Worm (Caenorhabditis elegans) whole organism, L3 larva: ENCODE data around the gene pdf-1.
A peak's percentile ranks its signal among the peaks of the same experiment; 100 is the strongest.

Experiments used
- ama-1 ChIP-seq: fragments of 150-350 bp; optimal IDR thresholded peaks from 2 replicates; lab custom pipeline; 2018
- ceh-16 ChIP-seq: sonication (generic microtip); optimal IDR thresholded peaks from 2 replicates; lab custom pipeline; 2017; ENCODE audit warnings: missing biosample characterization, missing genetic modification characterization
- ceh-28 ChIP-seq: fragments of 150-350 bp; optimal IDR thresholded peaks from 2 replicates; lab custom pipeline; 2014; ENCODE audit warnings: missing biosample characterization, missing genetic modification reagents, missing genetic modification characterization
- egl-5 ChIP-seq: fragments of 150-350 bp; optimal IDR thresholded peaks from 2 replicates; lab custom pipeline; 2017; ENCODE audit warnings: missing biosample characterization, missing genetic modification reagents, missing genetic modification characterization, inconsistent platforms
- elt-1 ChIP-seq: fragments of 150-350 bp; optimal IDR thresholded peaks from 2 replicates; lab custom pipeline; 2014; ENCODE audit warnings: missing biosample characterization, missing genetic modification characterization
- elt-2 ChIP-seq: sonication (generic microtip); optimal IDR thresholded peaks from 2 replicates; lab custom pipeline; 2016; ENCODE audit warnings: missing genetic modification reagents, mild to moderate bottlenecking, missing genetic modification characterization, missing compliant biosample characterization
- elt-3 ChIP-seq, 3 experiments: fragments of 150-350 bp in 1 of 3; sonication (generic microtip) in 2 of 3; optimal IDR thresholded peaks; 2 replicates in 2 of 3; 4 replicates in 1 of 3; lab custom pipeline; 2014 to 2017; ENCODE audit warnings: missing biosample characterization in 3 of 3, missing genetic modification characterization in 3 of 3
- eor-1 ChIP-seq, 2 experiments: fragments of 150-350 bp; optimal IDR thresholded peaks; 2 replicates each; lab custom pipeline; 2014 to 2018; ENCODE audit warnings: missing biosample characterization in 2 of 2, missing genetic modification characterization in 2 of 2
- hmg-11 ChIP-seq: sonication (generic microtip); optimal IDR thresholded peaks from 2 replicates; lab custom pipeline; 2016; ENCODE audit warnings: missing genetic modification characterization, missing compliant biosample characterization
- jun-1 ChIP-seq: fragments of 150-350 bp; optimal IDR thresholded peaks from 2 replicates; lab custom pipeline; 2014; ENCODE audit warnings: missing biosample characterization, missing genetic modification reagents, missing genetic modification characterization
- lin-15B ChIP-seq: fragments of 150-350 bp; optimal IDR thresholded peaks from 2 replicates; lab custom pipeline; 2014; ENCODE audit warnings: missing biosample characterization, missing genetic modification characterization
- lin-39 ChIP-seq: fragments of 150-350 bp; optimal IDR thresholded peaks from 2 replicates; lab custom pipeline; 2018; ENCODE audit warnings: missing biosample characterization, missing genetic modification reagents, missing genetic modification characterization
- lsy-12 ChIP-seq: sonication (generic microtip); optimal IDR thresholded peaks from 2 replicates; lab custom pipeline; 2016; ENCODE audit warnings: mild to moderate bottlenecking, missing genetic modification characterization, missing compliant biosample characterization
- mdl-1 ChIP-seq: fragments of 150-350 bp; optimal IDR thresholded peaks from 2 replicates; lab custom pipeline; 2014; ENCODE audit warnings: missing biosample characterization, missing genetic modification characterization
- nfya-1 ChIP-seq: sonication (generic microtip); optimal IDR thresholded peaks from 2 replicates; lab custom pipeline; 2017; ENCODE audit warnings: missing genetic modification characterization, mild to moderate bottlenecking, missing compliant biosample characterization, antibody characterized with exemption, moderate library complexity; ENCODE audit not compliant: insufficient read depth
- nhr-12 ChIP-seq: fragments of 150-350 bp; optimal IDR thresholded peaks from 2 replicates; lab custom pipeline; 2014; ENCODE audit warnings: missing biosample characterization, missing genetic modification characterization
- nhr-23 ChIP-seq: fragments of 150-350 bp; optimal IDR thresholded peaks from 2 replicates; lab custom pipeline; 2014; ENCODE audit warnings: missing biosample characterization, missing genetic modification reagents, missing genetic modification characterization
- nhr-237 ChIP-seq: fragments of 150-350 bp; optimal IDR thresholded peaks from 2 replicates; lab custom pipeline; 2014; ENCODE audit warnings: missing biosample characterization, missing genetic modification characterization
- nhr-25 ChIP-seq: sonication (generic microtip); optimal IDR thresholded peaks from 2 replicates; lab custom pipeline; 2017; ENCODE audit warnings: missing biosample characterization, missing genetic modification characterization
- nhr-43 ChIP-seq: sonication (generic microtip); optimal IDR thresholded peaks from 2 replicates; lab custom pipeline; 2016; ENCODE audit warnings: mild to moderate bottlenecking, missing genetic modification characterization, missing compliant biosample characterization; ENCODE audit not compliant: poor library complexity, severe bottlenecking
- pha-4 ChIP-seq: fragments of 150-350 bp; optimal IDR thresholded peaks from 2 replicates; lab custom pipeline; 2014; ENCODE audit warnings: missing biosample characterization, missing genetic modification reagents, missing genetic modification characterization
- pqm-1 ChIP-seq: fragments of 150-350 bp; optimal IDR thresholded peaks from 2 replicates; lab custom pipeline; 2017; ENCODE audit warnings: missing biosample characterization, missing genetic modification characterization, inconsistent platforms
- sea-2 ChIP-seq: fragments of 150-350 bp; sonication (generic microtip); optimal IDR thresholded peaks from 4 replicates; lab custom pipeline; 2014; ENCODE audit warnings: missing biosample characterization, missing genetic modification reagents, missing genetic modification characterization
- skn-1 ChIP-seq: fragments of 150-350 bp; optimal IDR thresholded peaks from 2 replicates; lab custom pipeline; 2014; ENCODE audit warnings: missing biosample characterization, missing genetic modification characterization
- snpc-4 ChIP-seq: fragments of 150-350 bp; optimal IDR thresholded peaks from 2 replicates; lab custom pipeline; 2014; ENCODE audit warnings: missing biosample characterization, missing genetic modification characterization
- tbx-2 ChIP-seq: sonication (generic microtip); optimal IDR thresholded peaks from 2 replicates; lab custom pipeline; 2016; ENCODE audit warnings: mild to moderate bottlenecking, missing genetic modification characterization, missing compliant biosample characterization
- unc-39 ChIP-seq: sonication (generic microtip); optimal IDR thresholded peaks from 4 replicates; lab custom pipeline; 2017; ENCODE audit warnings: missing biosample characterization, missing genetic modification characterization
- ztf-4 ChIP-seq: fragments of 150-350 bp; optimal IDR thresholded peaks from 2 replicates; lab custom pipeline; 2014; ENCODE audit warnings: missing biosample characterization, missing genetic modification characterization

The pdf-1 gene

DNA sequence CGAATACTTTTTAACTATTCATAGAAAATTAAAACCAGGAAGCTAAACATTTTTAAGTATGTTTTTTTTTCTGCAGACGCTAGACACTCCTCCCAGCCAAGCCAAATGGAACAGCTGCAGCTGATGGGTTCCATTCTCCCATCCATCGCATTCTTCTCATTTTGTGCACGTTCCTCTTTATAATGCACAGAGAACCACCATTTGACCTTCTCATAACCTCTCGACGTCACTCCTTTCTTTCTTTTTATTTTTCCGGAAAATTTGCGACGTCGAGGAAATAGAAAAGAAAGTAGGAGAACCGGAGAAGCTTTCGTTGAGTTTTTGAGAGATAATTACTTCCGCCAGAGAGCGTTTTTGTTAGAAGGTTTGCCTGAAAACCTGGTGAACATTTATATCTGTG, 40.6 kb downstream of the pdf-1 start:
- TF ChIP-seq nhr-12 (tag; lab: Kevin White, UChicago), result no peak
- peak; percentile 18 for TF ChIP-seq lin-39
- TF ChIP-seq ama-1 (lab: Kevin White, UChicago), result peak; percentile 29
- no peak for TF ChIP-seq elt-3 (tag; optimal IDR thresholded peaks at IDR 0.05; lab: Kevin White, UChicago)
- peak; percentile 33 for TF ChIP-seq nfya-1 (tag; lab: Kevin White, UChicago)
- no peak for TF ChIP-seq elt-1
- no peak for TF ChIP-seq nhr-25 (tag; lab: Kevin White, UChicago)
- TF ChIP-seq ceh-28, result no peak
- peak; percentile 37 for TF ChIP-seq egl-5 (tag; lab: Kevin White, UChicago)
- TF ChIP-seq, all 47 proteins: peak for 4

DNA sequence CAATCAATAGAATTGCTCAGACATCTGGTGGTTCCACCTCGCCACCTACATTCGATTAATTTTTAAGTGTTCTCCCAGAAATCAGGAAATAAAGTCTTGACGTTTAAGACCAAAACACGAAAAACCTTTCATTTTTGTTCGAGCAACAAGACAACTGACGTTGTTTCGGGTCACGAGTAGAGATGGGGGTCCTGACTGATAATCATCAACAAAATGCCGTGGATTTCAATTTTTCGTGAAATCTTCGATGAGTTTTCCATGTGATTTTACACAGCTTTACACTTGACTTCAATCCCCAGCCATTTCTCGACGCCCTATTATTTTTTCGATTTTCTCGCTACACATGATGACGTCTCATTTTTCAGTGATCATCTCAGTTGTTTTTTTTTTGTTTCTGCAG, 41.2 kb downstream of the pdf-1 start:
- TF ChIP-seq egl-5 (tag; lab: Kevin White, UChicago) (no peak), lin-39 (peak; percentile 59), nfya-1 (tag; lab: Kevin White, UChicago) (peak; percentile 41)

DNA sequence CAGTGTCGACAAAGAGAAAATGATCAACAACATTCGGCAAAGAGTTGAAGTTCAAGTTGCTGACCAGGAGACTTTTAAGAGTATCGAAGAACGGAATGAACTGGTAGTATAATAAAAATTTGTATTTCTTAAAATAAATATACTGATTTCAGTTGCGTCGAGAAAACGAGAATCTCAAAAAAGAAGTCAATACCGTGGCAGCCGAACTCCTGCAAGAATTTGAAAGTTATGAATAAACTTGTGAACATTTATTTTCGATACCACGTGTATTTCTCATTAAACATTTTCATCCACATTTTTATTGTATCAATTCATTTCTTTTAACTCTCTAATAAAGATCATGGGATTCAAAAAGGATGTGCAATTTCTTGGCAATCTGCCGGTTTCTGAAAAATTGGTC, 42.3 kb downstream of the pdf-1 start, which contains the start of gene K04C2.8:
Gene K04C2.8, plus strand, starts transcription at position 301 of the 400 bp plus-strand sequence.
- TF ChIP-seq pha-4 (tag; lab: Kevin White, UChicago), result no peak
- TF ChIP-seq jun-1, result no peak
- no peak for TF ChIP-seq eor-1 (tag; optimal IDR thresholded peaks at IDR 0.05; lab: Kevin White, UChicago)
- TF ChIP-seq elt-2 (tag; lab: Kevin White, UChicago), result no peak
- no peak for TF ChIP-seq lsy-12 (tag; lab: Kevin White, UChicago)
- TF ChIP-seq, all 47 proteins: peak for 0

DNA sequence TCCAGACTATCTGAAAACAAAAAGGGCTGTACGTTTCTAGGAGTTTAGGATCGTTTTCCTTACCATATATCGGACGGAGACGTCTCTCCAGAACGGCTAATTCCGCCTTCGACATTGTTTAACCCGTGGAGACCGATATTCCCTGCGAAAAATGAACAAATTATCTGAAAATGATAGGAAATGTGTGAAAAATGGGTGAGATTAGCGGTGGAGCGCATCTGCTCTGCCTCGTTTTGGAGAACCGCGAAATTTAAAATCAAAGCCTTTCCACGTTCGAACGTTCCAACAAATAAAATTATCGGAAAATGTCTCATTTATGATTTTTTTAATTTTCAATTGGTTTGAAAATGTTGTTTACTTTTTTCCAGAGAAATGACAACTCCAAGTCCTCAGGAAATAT, 43.0 kb downstream of the pdf-1 start, which contains the start of the genes cra-1 and kbp-1:
Gene cra-1, minus strand, starts transcription at position 193 of the 400 bp plus-strand sequence.
Gene kbp-1, plus strand, starts transcription at position 366 of the 400 bp plus-strand sequence.
- TF ChIP-seq pqm-1 (no peak), elt-2 (tag; lab: Kevin White, UChicago) (peak; percentile 5), pha-4 (tag; lab: Kevin White, UChicago) (peak; percentile 52), egl-5 (tag; lab: Kevin White, UChicago) (peak; percentile 64), nhr-43 (no peak), skn-1 (tag; lab: Kevin White, UChicago) (peak; percentile 37), tbx-2 (tag; lab: Kevin White, UChicago) (no peak), ztf-4 (no peak), nhr-23 (peak; percentile 30), sea-2 (GFP tag; lab: Kevin White, UChicago) (no peak), nfya-1 (tag; lab: Kevin White, UChicago) (peak; percentile 52), snpc-4 (tag; lab: Kevin White, UChicago) (peak; percentile 32), mdl-1 (tag; lab: Kevin White, UChicago) (no peak), jun-1 (no peak), lin-39 (peak; percentile 22), unc-39 (no peak), lin-15B (tag; lab: Kevin White, UChicago) (peak; percentile 34), elt-3 (tag; optimal IDR thresholded peaks at IDR 0.05; lab: Kevin White, UChicago) (no peak), nhr-237 (tag; lab: Kevin White, UChicago) (no peak), nhr-12 (tag; lab: Kevin White, UChicago) (no peak)

DNA sequence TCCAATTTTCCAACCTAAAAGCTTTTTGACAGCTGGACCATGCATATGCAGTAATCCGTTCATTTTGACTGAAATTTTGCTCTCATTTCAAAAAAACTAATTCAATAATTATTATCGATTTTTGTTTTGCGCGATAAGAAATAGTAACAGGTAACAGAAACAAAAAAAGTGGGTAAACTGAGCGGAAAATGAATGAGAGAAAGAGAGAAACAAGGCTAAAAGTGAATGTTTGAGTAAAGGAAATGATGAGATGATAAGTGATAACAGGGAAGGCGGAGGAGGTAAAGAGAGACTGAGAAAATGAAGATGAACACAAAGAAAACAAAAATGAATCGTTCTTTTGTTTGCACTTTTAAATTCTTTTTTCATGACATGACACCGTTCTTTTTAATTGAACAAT, 48.4 kb downstream of the pdf-1 start, which contains the start of gene sma-3:
Gene sma-3, minus strand, starts transcription at position 68 of the 400 bp plus-strand sequence.
- TF ChIP-seq elt-2 (tag; lab: Kevin White, UChicago) (peak; percentile 73), ceh-28 (peak; percentile 69), nfya-1 (tag; lab: Kevin White, UChicago) (peak; percentile 21), pqm-1 (peak; percentile 60), elt-3 (tag; optimal IDR thresholded peaks at IDR 0.05; lab: Kevin White, UChicago) (peak in 2 of 3 experiments; percentile 47 to 50), sea-2 (GFP tag; lab: Kevin White, UChicago) (no peak), ceh-16 (tag; lab: Kevin White, UChicago) (no peak), nhr-23 (peak; percentile 15), unc-39 (no peak), pha-4 (tag; lab: Kevin White, UChicago) (peak; percentile 75), hmg-11 (tag; lab: Kevin White, UChicago) (no peak)
